Fruit fly (Drosophila melanogaster) whole organism, embryonic: ENCODE data around the gene Desat2.
A peak's percentile ranks its signal among the peaks of the same experiment; 100 is the strongest.

ENCODE experiments used
- Antp ChIP-seq: fragments of 200-800 bp; sonication (Bioruptor generic); optimal IDR thresholded peaks from 3 replicates; lab custom pipeline; 2016; ENCODE audit warnings: missing biosample characterization, missing genetic modification characterization
- Bgb ChIP-seq: fragments of 200-800 bp; sonication (Bioruptor generic); IDR thresholded peaks from 2 replicates; pipeline ENCODE4 v1.3.6; 2022; ENCODE audit warnings: missing biosample characterization, missing genetic modification characterization; ENCODE audit not compliant: partially characterized antibody
- CG13424 ChIP-seq: fragments of 200-800 bp; sonication (Bioruptor generic); optimal IDR thresholded peaks from 2 replicates; lab custom pipeline; 2019; ENCODE audit warnings: missing biosample characterization, mild to moderate bottlenecking, missing genetic modification characterization, moderate library complexity
- CG7357 ChIP-seq: fragments of 200-800 bp; sonication (Bioruptor generic); IDR thresholded peaks from 3 replicates; pipeline ENCODE4 v1.3.6; 2022; ENCODE audit warnings: missing biosample characterization, missing genetic modification characterization
- CG9609 ChIP-seq: fragments of 200-800 bp; sonication (Bioruptor generic); optimal IDR thresholded peaks from 3 replicates; lab custom pipeline; 2016; ENCODE audit warnings: missing biosample characterization, missing genetic modification characterization
- Dll ChIP-seq: fragments of 200-800 bp; sonication (Bioruptor generic); IDR thresholded peaks from 4 replicates; pipeline ENCODE4 v1.3.6; 2022; ENCODE audit warnings: missing biosample characterization, missing genetic modification characterization; ENCODE audit not compliant: partially characterized antibody
- Jarid2 ChIP-seq: fragments of 200-800 bp; sonication (Bioruptor generic); optimal IDR thresholded peaks from 3 replicates; lab custom pipeline; 2017; ENCODE audit warnings: mild to moderate bottlenecking, missing biosample characterization, missing genetic modification reagents, missing genetic modification characterization
- bsh ChIP-seq, 2 experiments: fragments of 200-800 bp; sonication (Bioruptor generic); optimal IDR thresholded peaks; 2 replicates each; lab custom pipeline; 2017 to 2018; ENCODE audit warnings: mild to moderate bottlenecking in 2 of 2, missing biosample characterization in 2 of 2, missing genetic modification characterization in 2 of 2, moderate library complexity in 1 of 2
- dan ChIP-seq: fragments of 200-800 bp; sonication (Bioruptor generic); IDR thresholded peaks from 2 replicates; pipeline ENCODE4 v1.3.6; 2022; ENCODE audit warnings: missing biosample characterization, missing genetic modification characterization
- dimm ChIP-seq: fragments of 200-800 bp; sonication (Bioruptor generic); IDR thresholded peaks from 2 replicates; pipeline ENCODE4 v1.3.6; 2022; ENCODE audit warnings: missing biosample characterization, missing genetic modification characterization
- sima ChIP-seq: fragments of 200-800 bp; sonication (Bioruptor generic); optimal IDR thresholded peaks from 2 replicates; lab custom pipeline; 2016; ENCODE audit warnings: missing biosample characterization, missing genetic modification characterization
- twi ChIP-seq: fragments of 200-800 bp; optimal IDR thresholded peaks from 2 replicates; lab custom pipeline; 2019; ENCODE audit warnings: missing biosample characterization, mild to moderate bottlenecking, missing genetic modification characterization, moderate library complexity

DNA sequence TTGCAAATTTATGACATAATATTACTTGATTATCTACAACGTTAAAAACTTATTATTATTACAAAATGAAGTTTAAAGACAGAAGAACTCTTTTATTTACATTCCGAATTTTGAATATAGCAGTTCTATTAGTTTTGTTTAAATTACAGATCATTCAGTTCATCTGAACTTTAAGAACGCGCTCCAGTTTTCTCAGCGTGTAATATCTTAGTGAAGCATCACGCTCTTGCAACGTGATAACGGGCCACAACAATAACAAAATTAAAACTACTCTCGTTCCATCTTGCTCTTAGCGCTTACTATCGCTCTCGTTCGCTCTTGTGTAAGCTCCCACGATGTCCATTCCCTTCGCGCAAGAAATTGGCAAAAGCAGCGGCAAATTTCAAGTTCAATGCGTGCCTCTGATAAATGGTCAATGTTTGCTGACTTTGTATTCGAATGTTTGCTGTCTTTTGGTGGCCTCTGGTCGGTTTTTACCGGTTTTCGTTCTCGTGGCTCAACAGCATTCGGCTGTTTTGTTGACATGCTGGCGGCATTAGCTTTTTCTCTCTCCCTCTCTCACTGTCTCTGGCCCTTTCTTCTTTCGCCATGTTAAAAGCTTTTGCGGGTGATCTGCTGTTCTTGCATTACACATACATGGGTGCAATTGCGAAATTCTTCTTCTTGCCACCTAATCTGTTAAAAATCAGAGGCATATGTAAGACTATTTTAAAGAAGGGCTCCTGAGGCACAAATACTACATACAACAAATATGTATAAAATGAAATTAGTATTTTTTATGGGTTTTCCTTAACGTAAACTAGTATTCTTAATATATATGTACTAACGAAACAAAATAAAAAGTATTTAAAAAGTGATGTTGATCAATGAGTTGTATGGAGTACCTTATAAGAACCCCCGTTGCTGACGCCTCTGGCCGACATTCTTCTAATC, 6.8 kb downstream of the Desat2 start:
- TF ChIP-seq twi (tag; lab: Kevin White, UChicago) (no peak), sima (GFP tag; lab: Kevin White, UChicago) (no peak), Bgb (GFP tag; lab: Robert Waterston, UW) (no peak), Antp (no peak), CG13424 (tag; lab: Kevin White, UChicago) (peak; percentile 53), dan (GFP tag; lab: Robert Waterston, UW) (no peak), dimm (GFP tag; lab: Robert Waterston, UW) (no peak), CG9609 (GFP tag; lab: Kevin White, UChicago) (no peak), Dll (GFP tag; lab: Robert Waterston, UW) (no peak), bsh (GFP tag; optimal IDR thresholded peaks at IDR 0.05; lab: Kevin White, UChicago) (no peak), Jarid2 (GFP tag; lab: Kevin White, UChicago) (no peak), CG7357 (GFP tag; lab: Robert Waterston, UW) (no peak)
